Worm (Caenorhabditis elegans) whole organism, early embryonic: ENCODE measurements around the gene ZK354.3.

Experiments used
- B0310.2 ChIP-seq: sonication (generic microtip); optimal IDR thresholded peaks from 2 replicates; lab custom pipeline; 2016; ENCODE audit warnings: mild to moderate bottlenecking, missing genetic modification characterization, missing compliant biosample characterization
- F13C5.2 ChIP-seq: sonication (generic microtip); optimal IDR thresholded peaks from 2 replicates; lab custom pipeline; 2017; ENCODE audit warnings: mild to moderate bottlenecking, missing genetic modification characterization, inconsistent platforms, missing compliant biosample characterization
- aly-1 ChIP-seq: sonication (generic microtip); optimal IDR thresholded peaks from 2 replicates; lab custom pipeline; 2016; ENCODE audit warnings: missing genetic modification characterization, missing compliant biosample characterization
- ama-1 ChIP-seq: fragments of 150-350 bp; optimal IDR thresholded peaks from 2 replicates; lab custom pipeline; 2014
- ceh-13 ChIP-seq: fragments of 200-800 bp; sonication (Bioruptor generic); optimal IDR thresholded peaks from 2 replicates; lab custom pipeline; 2018; ENCODE audit warnings: mild to moderate bottlenecking, missing genetic modification characterization, missing compliant biosample characterization
- ceh-36 ChIP-seq: sonication (generic microtip); optimal IDR thresholded peaks from 2 replicates; lab custom pipeline; 2016; ENCODE audit warnings: missing genetic modification characterization, inconsistent platforms, missing compliant biosample characterization
- hmg-4 ChIP-seq: fragments of 200-800 bp; sonication (Bioruptor generic); optimal IDR thresholded peaks from 2 replicates; lab custom pipeline; 2018; ENCODE audit warnings: mild to moderate bottlenecking, missing genetic modification characterization, missing compliant biosample characterization
- hnd-1 ChIP-seq: sonication (generic microtip); optimal IDR thresholded peaks from 2 replicates; lab custom pipeline; 2016; ENCODE audit warnings: missing genetic modification characterization, missing compliant biosample characterization
- pes-1 ChIP-seq: fragments of 200-800 bp; sonication (Bioruptor generic); IDR thresholded peaks from 2 replicates; pipeline ENCODE4 v1.3.6; 2022; ENCODE audit warnings: missing genetic modification reagents, missing genetic modification characterization, missing compliant biosample characterization
- scrt-1 ChIP-seq: fragments of 200-800 bp; sonication (Bioruptor generic); IDR thresholded peaks from 2 replicates; pipeline ENCODE4 v1.3.6; 2022; ENCODE audit warnings: missing genetic modification characterization, missing compliant biosample characterization
- sea-1 ChIP-seq: fragments of 200-800 bp; sonication (Bioruptor generic); conservative IDR thresholded peaks from 2 replicates; pipeline ENCODE4 v1.3.6; 2022; ENCODE audit warnings: missing genetic modification characterization, missing compliant biosample characterization
- tbx-11 ChIP-seq: fragments of 200-800 bp; sonication (Bioruptor generic); IDR thresholded peaks from 2 replicates; pipeline ENCODE4 v1.3.6; 2022; ENCODE audit warnings: missing genetic modification characterization, missing compliant biosample characterization
- tbx-37 ChIP-seq: fragments of 200-800 bp; sonication (Bioruptor generic); conservative IDR thresholded peaks from 2 replicates; pipeline ENCODE4 v1.3.6; 2022; ENCODE audit warnings: missing genetic modification reagents, missing genetic modification characterization, missing compliant biosample characterization
- tra-4 ChIP-seq: sonication (generic microtip); optimal IDR thresholded peaks from 2 replicates; lab custom pipeline; 2017; ENCODE audit warnings: missing genetic modification characterization, missing compliant biosample characterization

ce11 chrIV:5332178-5332577 lies 22.3 kb downstream of the ZK354.3 start, which contains the start of gene Y4C6B.3:
- TF ChIP-seq sea-1 (GFP tag; lab: Robert Waterston, UW) (no peak), ceh-13 (GFP tag; lab: Kevin White, UChicago) (no peak), ama-1 (lab: Kevin White, UChicago) (no peak), hmg-4 (GFP tag; lab: Kevin White, UChicago) (no peak), pes-1 (GFP tag; lab: Robert Waterston, UW) (no peak), F13C5.2 (tag; lab: Kevin White, UChicago) (no peak), hnd-1 (tag; lab: Kevin White, UChicago) (no peak), tbx-11 (GFP tag; lab: Robert Waterston, UW) (no peak), aly-1 (tag; lab: Kevin White, UChicago) (no peak), B0310.2 (tag; lab: Kevin White, UChicago) (no peak), ceh-36 (tag; lab: Kevin White, UChicago) (no peak), tbx-37 (GFP tag; lab: Robert Waterston, UW) (no peak), scrt-1 (GFP tag; lab: Robert Waterston, UW) (no peak), tra-4 (no peak)
